Fruit fly (Drosophila melanogaster) whole organism, embryonic: Measurements from ENCODE around the gene CG13659.

Source experiments
- Blimp-1 ChIP-seq: fragments of 200-800 bp; sonication (Bioruptor generic); optimal IDR thresholded peaks from 3 replicates; lab custom pipeline; 2018; ENCODE audit warnings: missing biosample characterization, missing genetic modification characterization, mild to moderate bottlenecking, moderate library complexity, missing genetic modification reagents
- CG10366 ChIP-seq: fragments of 200-800 bp; sonication (Bioruptor generic); IDR thresholded peaks from 2 replicates; pipeline ENCODE4 v1.3.6; 2022; ENCODE audit warnings: missing biosample characterization, missing genetic modification characterization
- CG10462 ChIP-seq: fragments of 200-800 bp; sonication (Bioruptor generic); optimal IDR thresholded peaks from 2 replicates; lab custom pipeline; 2016; ENCODE audit warnings: missing biosample characterization, missing genetic modification characterization
- CG10543 ChIP-seq: fragments of 200-800 bp; sonication (Bioruptor generic); optimal IDR thresholded peaks from 3 replicates; lab custom pipeline; 2017; ENCODE audit warnings: missing biosample characterization, mild to moderate bottlenecking, missing genetic modification characterization, moderate library complexity
- CG10565 ChIP-seq: fragments of 200-800 bp; sonication (Bioruptor generic); optimal IDR thresholded peaks from 3 replicates; lab custom pipeline; 2016; ENCODE audit warnings: missing biosample characterization, mild to moderate bottlenecking, missing genetic modification characterization
- CG11696 ChIP-seq: fragments of 200-800 bp; sonication (Bioruptor generic); IDR thresholded peaks from 2 replicates; pipeline ENCODE4 v1.3.6; 2022; ENCODE audit warnings: missing biosample characterization, missing genetic modification characterization
- CG14050 ChIP-seq: fragments of 200-800 bp; sonication (Bioruptor generic); IDR thresholded peaks from 3 replicates; pipeline ENCODE4 v1.3.6; 2022; ENCODE audit warnings: missing biosample characterization, missing genetic modification characterization
- CG14441 ChIP-seq: fragments of 200-800 bp; sonication (Bioruptor generic); IDR thresholded peaks from 2 replicates; pipeline ENCODE4 v1.3.6; 2022; ENCODE audit warnings: missing biosample characterization, missing genetic modification characterization
- CG15479 ChIP-seq: fragments of 200-800 bp; sonication (Bioruptor generic); optimal IDR thresholded peaks from 3 replicates; lab custom pipeline; 2019; ENCODE audit warnings: missing biosample characterization, mild to moderate bottlenecking, missing genetic modification characterization, moderate library complexity
- CG16863 ChIP-seq: fragments of 200-800 bp; sonication (Bioruptor generic); optimal IDR thresholded peaks from 3 replicates; lab custom pipeline; 2016; ENCODE audit warnings: missing biosample characterization, missing genetic modification characterization
- CG17186 ChIP-seq: fragments of 200-800 bp; sonication (Bioruptor generic); optimal IDR thresholded peaks from 3 replicates; lab custom pipeline; 2017; ENCODE audit warnings: missing biosample characterization, missing genetic modification reagents, missing genetic modification characterization
- CG2116 ChIP-seq: fragments of 200-800 bp; sonication (Bioruptor generic); optimal IDR thresholded peaks from 3 replicates; lab custom pipeline; 2018; ENCODE audit warnings: missing biosample characterization, mild to moderate bottlenecking, missing genetic modification characterization
- CG31365 ChIP-seq: fragments of 200-800 bp; sonication (Bioruptor generic); optimal IDR thresholded peaks from 2 replicates; lab custom pipeline; 2018; ENCODE audit warnings: missing biosample characterization, mild to moderate bottlenecking, missing genetic modification characterization
- CG3163 ChIP-seq: fragments of 200-800 bp; sonication (Bioruptor generic); optimal IDR thresholded peaks from 3 replicates; lab custom pipeline; 2016; ENCODE audit warnings: missing biosample characterization, missing genetic modification characterization
- CG32767 ChIP-seq: fragments of 200-800 bp; sonication (Bioruptor generic); IDR thresholded peaks from 2 replicates; pipeline ENCODE4 v1.3.6; 2022; ENCODE audit warnings: missing biosample characterization, missing genetic modification characterization
- CG4328 ChIP-seq: fragments of 200-800 bp; sonication (Bioruptor generic); optimal IDR thresholded peaks from 3 replicates; lab custom pipeline; 2017; ENCODE audit warnings: missing biosample characterization, missing genetic modification reagents, missing genetic modification characterization
- CG7271 ChIP-seq: fragments of 200-800 bp; sonication (Bioruptor generic); optimal IDR thresholded peaks from 2 replicates; lab custom pipeline; 2018; ENCODE audit warnings: missing biosample characterization, mild to moderate bottlenecking, missing genetic modification characterization, moderate library complexity
- CG8281 ChIP-seq: fragments of 200-800 bp; sonication (Bioruptor generic); optimal IDR thresholded peaks from 2 replicates; lab custom pipeline; 2018; ENCODE audit warnings: missing biosample characterization, mild to moderate bottlenecking, missing genetic modification characterization, moderate library complexity
- CG8765 ChIP-seq: fragments of 200-800 bp; sonication (Bioruptor generic); IDR thresholded peaks from 2 replicates; pipeline ENCODE4 v1.3.6; 2022; ENCODE audit warnings: missing biosample characterization, missing genetic modification characterization
- CG9727 ChIP-seq: fragments of 200-800 bp; sonication (Bioruptor generic); optimal IDR thresholded peaks from 3 replicates; lab custom pipeline; 2017; ENCODE audit warnings: missing biosample characterization, mild to moderate bottlenecking, missing genetic modification characterization
- CkIIα-i1 ChIP-seq: fragments of 200-800 bp; sonication (Bioruptor generic); IDR thresholded peaks from 2 replicates; pipeline ENCODE4 v1.3.6; 2022; ENCODE audit warnings: missing biosample characterization, missing genetic modification characterization
- D19B ChIP-seq: fragments of 200-800 bp; sonication (Bioruptor generic); optimal IDR thresholded peaks from 2 replicates; lab custom pipeline; 2017; ENCODE audit warnings: missing biosample characterization, mild to moderate bottlenecking, missing genetic modification characterization
- Dad ChIP-seq: fragments of 200-800 bp; sonication (Bioruptor generic); optimal IDR thresholded peaks from 3 replicates; lab custom pipeline; 2016; ENCODE audit warnings: missing biosample characterization, missing genetic modification characterization
- GATAe ChIP-seq: fragments of 200-800 bp; sonication (Bioruptor generic); conservative IDR thresholded peaks from 2 replicates; pipeline ENCODE4 v1.3.6; 2022; ENCODE audit warnings: missing biosample characterization, missing genetic modification characterization
- HHEX ChIP-seq: fragments of 200-800 bp; sonication (Bioruptor generic); optimal IDR thresholded peaks from 3 replicates; lab custom pipeline; 2017; ENCODE audit warnings: missing biosample characterization, mild to moderate bottlenecking, missing genetic modification characterization, missing genetic modification reagents
- Meics ChIP-seq: fragments of 200-800 bp; sonication (Bioruptor generic); optimal IDR thresholded peaks from 2 replicates; lab custom pipeline; 2017; ENCODE audit warnings: missing biosample characterization, mild to moderate bottlenecking, missing genetic modification characterization
- Mrtf ChIP-seq: fragments of 200-800 bp; sonication (Bioruptor generic); IDR thresholded peaks from 3 replicates; pipeline ENCODE4 v1.3.6; 2022; ENCODE audit warnings: missing biosample characterization, missing genetic modification characterization
- NK7.1 ChIP-seq: fragments of 200-800 bp; sonication (Bioruptor generic); optimal IDR thresholded peaks from 3 replicates; lab custom pipeline; 2016; ENCODE audit warnings: missing biosample characterization, missing genetic modification characterization
- Nf-YC ChIP-seq: fragments of 200-800 bp; optimal IDR thresholded peaks from 3 replicates; lab custom pipeline; 2019; ENCODE audit warnings: missing biosample characterization, mild to moderate bottlenecking, missing genetic modification characterization, moderate library complexity
- Stat92E ChIP-seq, 3 experiments: fragments of >200 bp in 2 of 3; fragments of 200-800 bp in 1 of 3; sonication (Bioruptor generic) in 1 of 3; optimal IDR thresholded peaks; 2 replicates each; lab custom pipeline; 2017 to 2019; ENCODE audit warnings: missing biosample characterization in 3 of 3, missing genetic modification characterization in 3 of 3, mild to moderate bottlenecking in 1 of 3, moderate library complexity in 1 of 3
- Trl ChIP-seq, 3 experiments: fragments of >200 bp in 2 of 3; fragments of 200-800 bp in 1 of 3; sonication (Bioruptor generic) in 1 of 3; optimal IDR thresholded peaks; 2 replicates in 1 of 3; 3 replicates in 2 of 3; lab custom pipeline; 2016 to 2017; ENCODE audit warnings: missing biosample characterization in 1 of 3, missing genetic modification characterization in 1 of 3
- Vsx1 ChIP-seq: fragments of 200-800 bp; sonication (Bioruptor generic); optimal IDR thresholded peaks from 2 replicates; lab custom pipeline; 2017; ENCODE audit warnings: missing biosample characterization, mild to moderate bottlenecking, missing genetic modification characterization, missing genetic modification reagents
- amos ChIP-seq: fragments of 200-800 bp; sonication (Bioruptor generic); IDR thresholded peaks from 2 replicates; pipeline ENCODE4 v1.3.6; 2022; ENCODE audit warnings: missing biosample characterization, missing genetic modification characterization; ENCODE audit not compliant: partially characterized antibody
- ara ChIP-seq: fragments of 200-800 bp; sonication (Bioruptor generic); IDR thresholded peaks from 2 replicates; pipeline ENCODE4 v1.3.6; 2022; ENCODE audit warnings: missing biosample characterization, missing genetic modification characterization
- bab2 ChIP-seq: fragments of 200-800 bp; sonication (Bioruptor generic); optimal IDR thresholded peaks from 2 replicates; lab custom pipeline; 2016; ENCODE audit warnings: missing biosample characterization, missing genetic modification characterization
- br ChIP-seq: fragments of >200 bp; optimal IDR thresholded peaks from 2 replicates; lab custom pipeline; 2017
- chm ChIP-seq: fragments of 200-800 bp; sonication (Bioruptor generic); IDR thresholded peaks from 2 replicates; pipeline ENCODE4 v1.3.6; 2022; ENCODE audit warnings: missing biosample characterization, missing genetic modification characterization
- da ChIP-seq: fragments of 200-800 bp; sonication (Bioruptor generic); optimal IDR thresholded peaks from 2 replicates; lab custom pipeline; 2016; ENCODE audit warnings: missing biosample characterization, missing genetic modification characterization
- disco-r ChIP-seq: fragments of 200-800 bp; sonication (Bioruptor generic); optimal IDR thresholded peaks from 2 replicates; lab custom pipeline; 2016; ENCODE audit warnings: missing biosample characterization, missing genetic modification characterization
- dysf ChIP-seq: fragments of 200-800 bp; sonication (Bioruptor generic); IDR thresholded peaks from 3 replicates; pipeline ENCODE4 v1.3.6; 2022; ENCODE audit warnings: missing biosample characterization, missing genetic modification characterization
- esg ChIP-seq: fragments of 200-800 bp; sonication (Bioruptor generic); conservative IDR thresholded peaks from 2 replicates; pipeline ENCODE4 v1.3.6; 2022; ENCODE audit warnings: missing biosample characterization, missing genetic modification characterization
- gsb-n ChIP-seq: fragments of 200-800 bp; sonication (Bioruptor generic); optimal IDR thresholded peaks from 3 replicates; lab custom pipeline; 2018; ENCODE audit warnings: missing biosample characterization, mild to moderate bottlenecking, missing genetic modification characterization
- hbn ChIP-seq: fragments of 200-800 bp; sonication (Bioruptor generic); IDR thresholded peaks from 2 replicates; pipeline ENCODE4 v1.3.6; 2022; ENCODE audit warnings: missing biosample characterization, missing genetic modification characterization; ENCODE audit not compliant: partially characterized antibody
- lbe ChIP-seq: fragments of 200-800 bp; sonication (Bioruptor generic); optimal IDR thresholded peaks from 2 replicates; lab custom pipeline; 2016; ENCODE audit warnings: missing biosample characterization, mild to moderate bottlenecking, missing genetic modification characterization
- otp ChIP-seq: fragments of 200-800 bp; sonication (Bioruptor generic); IDR thresholded peaks from 3 replicates; pipeline ENCODE4, ENCODE4 v1.3.6; 2022; ENCODE audit warnings: missing biosample characterization, missing genetic modification characterization
- pita ChIP-seq: fragments of 200-800 bp; sonication (Bioruptor generic); optimal IDR thresholded peaks from 2 replicates; lab custom pipeline; 2017; ENCODE audit warnings: missing biosample characterization, mild to moderate bottlenecking, missing genetic modification characterization
- sqz ChIP-seq: fragments of 200-800 bp; sonication (Bioruptor generic); optimal IDR thresholded peaks from 3 replicates; lab custom pipeline; 2018; ENCODE audit warnings: missing biosample characterization, mild to moderate bottlenecking, missing genetic modification characterization
- stc ChIP-seq: fragments of 200-800 bp; sonication (Bioruptor generic); IDR thresholded peaks from 2 replicates; pipeline ENCODE4 v1.3.6; 2022; ENCODE audit warnings: missing biosample characterization, missing genetic modification characterization
- wdn ChIP-seq: fragments of 200-800 bp; sonication (Bioruptor generic); IDR thresholded peaks from 2 replicates; pipeline ENCODE4 v1.3.6; 2022; ENCODE audit warnings: missing biosample characterization, missing genetic modification characterization
- zen2 ChIP-seq: fragments of 200-800 bp; sonication (Bioruptor generic); IDR thresholded peaks from 3 replicates; pipeline ENCODE4 v1.3.6; 2022; ENCODE audit warnings: missing biosample characterization, missing genetic modification characterization; ENCODE audit not compliant: partially characterized antibody
- zf30C ChIP-seq: fragments of 200-800 bp; sonication (Bioruptor generic); optimal IDR thresholded peaks from 3 replicates; lab custom pipeline; 2018; ENCODE audit warnings: missing biosample characterization, mild to moderate bottlenecking, missing genetic modification characterization

The CG13659 gene

DNA sequence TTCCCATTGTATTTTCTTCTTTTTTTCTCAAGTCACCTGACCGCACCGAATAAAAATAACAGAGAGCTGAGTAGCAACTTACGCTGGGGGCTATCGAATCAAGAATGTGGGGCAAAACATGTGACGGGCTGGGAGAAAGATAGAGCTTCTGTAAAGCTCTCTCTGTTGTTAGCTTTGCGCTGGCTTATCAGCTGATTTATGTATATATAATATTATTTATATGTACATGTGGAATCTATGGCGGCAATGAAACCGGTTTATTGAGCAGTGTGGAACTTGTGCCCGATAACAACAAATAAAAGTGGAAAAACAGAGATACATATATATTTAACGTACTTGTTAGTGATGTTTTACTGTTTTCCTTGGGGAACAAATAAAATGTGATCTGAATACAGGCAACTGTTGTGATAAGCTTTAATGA is 7.8 kb upstream of the CG13659 start, which contains the start of gene CG31098 (continued):
- TF ChIP-seq CG10565 (GFP tag; lab: Kevin White, UChicago) (no peak), CG16863 (GFP tag; lab: Kevin White, UChicago) (no peak), HHEX (GFP tag; lab: Kevin White, UChicago) (no peak), hbn (GFP tag; lab: Robert Waterston, UW) (no peak), stc (GFP tag; lab: Robert Waterston, UW) (no peak), CG10543 (GFP tag; lab: Kevin White, UChicago) (no peak), lbe (GFP tag; lab: Kevin White, UChicago) (no peak), ara (GFP tag; lab: Robert Waterston, UW) (no peak), CG8281 (tag; lab: Kevin White, UChicago) (no peak), da (GFP tag; lab: Kevin White, UChicago) (no peak), Vsx1 (peak; percentile 35), sqz (GFP tag; lab: Kevin White, UChicago) (no peak), chm (GFP tag; lab: Robert Waterston, UW) (no peak; the same call in 1 of the 2 replicates), Trl (optimal IDR thresholded peaks at IDR 0.05; lab: Kevin White, UChicago) (peak; percentile 47 to 51), Trl (GFP tag; optimal IDR thresholded peaks at IDR 0.05; lab: Kevin White, UChicago) (no peak), CG10366 (GFP tag; lab: Robert Waterston, UW) (no peak), bab2 (GFP tag; lab: Kevin White, UChicago) (no peak), CG9727 (GFP tag; lab: Kevin White, UChicago) (no peak), CG14050 (no peak), Dad (GFP tag; lab: Kevin White, UChicago) (no peak), wdn (GFP tag; lab: Robert Waterston, UW) (no peak), CG3163 (GFP tag; lab: Kevin White, UChicago) (no peak), CG8765 (GFP tag; lab: Robert Waterston, UW) (no peak), otp (GFP tag; lab: Robert Waterston, UW) (no peak), NK7.1 (GFP tag; lab: Kevin White, UChicago) (no peak), CG4328 (GFP tag; lab: Kevin White, UChicago) (no peak), GATAe (GFP tag; lab: Robert Waterston, UW) (no peak), CG7271 (no peak), CG32767 (GFP tag; lab: Robert Waterston, UW) (peak; percentile 78), zen2 (GFP tag; lab: Robert Waterston, UW) (no peak), Stat92E (GFP tag; optimal IDR thresholded peaks at IDR 0.05; lab: Kevin White, UChicago) (no peak), Meics (GFP tag; lab: Kevin White, UChicago) (peak; percentile 53), CG31365 (tag; lab: Kevin White, UChicago) (no peak), gsb-n (tag; lab: Kevin White, UChicago) (no peak), Blimp-1 (GFP tag; lab: Kevin White, UChicago) (no peak), CG17186 (GFP tag; lab: Kevin White, UChicago) (no peak), Nf-YC (tag; lab: Kevin White, UChicago) (no peak), esg (GFP tag; lab: Robert Waterston, UW) (no peak), CG10462 (GFP tag; lab: Kevin White, UChicago) (no peak), zf30C (no peak), CG15479 (GFP tag; lab: Kevin White, UChicago) (no peak), CkIIα-i1 (no peak), br (lab: Kevin White, UChicago) (no peak), pita (GFP tag; lab: Kevin White, UChicago) (no peak), CG11696 (GFP tag; lab: Robert Waterston, UW) (no peak), Mrtf (GFP tag; lab: Robert Waterston, UW) (no peak), disco-r (GFP tag; lab: Kevin White, UChicago) (no peak), D19B (GFP tag; lab: Kevin White, UChicago) (no peak), amos (GFP tag; lab: Robert Waterston, UW) (no peak; the same call in 1 of the 2 replicates), CG2116 (no peak), CG14441 (no peak), dysf (no peak)
